Fruit fly (Drosophila melanogaster) whole organism, embryonic: Measurements from ENCODE around the gene Wdr92.

Experiments used
- ATbp ChIP-seq: fragments of 200-800 bp; sonication (Bioruptor generic); optimal IDR thresholded peaks from 2 replicates; lab custom pipeline; 2017; ENCODE audit warnings: missing biosample characterization, mild to moderate bottlenecking, missing genetic modification characterization, missing genetic modification reagents
- C15 ChIP-seq: fragments of 200-800 bp; sonication (Bioruptor generic); IDR thresholded peaks from 3 replicates; pipeline ENCODE4 v1.3.6; 2022; ENCODE audit warnings: missing biosample characterization, missing genetic modification characterization
- CG11723 ChIP-seq: fragments of 200-800 bp; sonication (Bioruptor generic); optimal IDR thresholded peaks from 2 replicates; lab custom pipeline; 2017; ENCODE audit warnings: missing biosample characterization, mild to moderate bottlenecking, missing genetic modification characterization
- CG2120 ChIP-seq: fragments of 200-800 bp; sonication (Bioruptor generic); optimal IDR thresholded peaks from 3 replicates; lab custom pipeline; 2016; ENCODE audit warnings: missing biosample characterization, missing genetic modification characterization
- CG4854 ChIP-seq: fragments of 200-800 bp; sonication (Bioruptor generic); optimal IDR thresholded peaks from 2 replicates; lab custom pipeline; 2016; ENCODE audit warnings: missing biosample characterization, missing genetic modification characterization, inconsistent platforms
- E2f1 ChIP-seq: fragments of 200-800 bp; sonication (Bioruptor generic); IDR thresholded peaks from 2 replicates; pipeline ENCODE4 v1.3.6; 2022; ENCODE audit warnings: missing biosample characterization, missing genetic modification characterization
- NC2α ChIP-seq: fragments of 200-800 bp; sonication (Bioruptor generic); optimal IDR thresholded peaks from 2 replicates; lab custom pipeline; 2016; ENCODE audit warnings: missing biosample characterization, missing genetic modification characterization
- Ravus ChIP-seq: fragments of 200-800 bp; sonication (Bioruptor generic); IDR thresholded peaks from 2 replicates; pipeline ENCODE4 v1.3.6; 2022; ENCODE audit warnings: missing biosample characterization, missing genetic modification characterization
- ap ChIP-seq: fragments of 200-800 bp; sonication (Bioruptor generic); IDR thresholded peaks from 2 replicates; pipeline ENCODE4 v1.3.6; 2022; ENCODE audit warnings: missing biosample characterization, missing genetic modification characterization
- prd ChIP-seq, 3 experiments: fragments of >200 bp in 2 of 3; fragments of 200-800 bp in 1 of 3; sonication (Bioruptor generic) in 1 of 3; optimal IDR thresholded peaks in 2 of 3; IDR thresholded peaks in 1 of 3; 2 replicates in 2 of 3; 3 replicates in 1 of 3; pipeline versions ENCODE4 v1.3.6 to Lab custom; 2017 to 2022; ENCODE audit warnings: missing biosample characterization in 1 of 3, missing genetic modification characterization in 1 of 3

dm6 chr3L:17903813-17904416 lies 4.0 kb upstream of the Wdr92 start:
- TF ChIP-seq CG2120 (GFP tag; lab: Kevin White, UChicago) (no peak), prd (optimal IDR thresholded peaks at IDR 0.05; lab: Kevin White, UChicago) (no peak), prd (GFP tag; IDR thresholded peaks at IDR 0.05; lab: Robert Waterston, UW) (no peak), Ravus (GFP tag; lab: Robert Waterston, UW) (no peak), ap (no peak), ATbp (GFP tag; lab: Kevin White, UChicago) (no peak), CG11723 (GFP tag; lab: Kevin White, UChicago) (no peak), CG4854 (GFP tag; lab: Kevin White, UChicago) (no peak), C15 (GFP tag; lab: Robert Waterston, UW) (no peak), E2f1 (GFP tag; lab: Robert Waterston, UW) (no peak), NC2α (GFP tag; lab: Kevin White, UChicago) (no peak)
